Fruit fly (Drosophila melanogaster) whole organism, wandering third instar larva: ENCODE results near the gene CG10562.
A peak's percentile ranks its signal among the peaks of the same experiment; 100 is the strongest.

ENCODE experiments used
- Hnf4 ChIP-seq: fragments of 200-800 bp; sonication (Bioruptor generic); optimal IDR thresholded peaks from 2 replicates; lab custom pipeline; 2016; ENCODE audit warnings: missing biosample characterization, mild to moderate bottlenecking, missing genetic modification characterization
- Hr78 ChIP-seq: fragments of >200 bp; optimal IDR thresholded peaks from 2 replicates; lab custom pipeline; 2017; ENCODE audit warnings: missing biosample characterization, missing genetic modification characterization
- Myc ChIP-seq: fragments of >200 bp; optimal IDR thresholded peaks from 2 replicates; lab custom pipeline; 2017
- N ChIP-seq: fragments of >200 bp; optimal IDR thresholded peaks from 2 replicates; lab custom pipeline; 2018; ENCODE audit warnings: missing biosample characterization, missing external identifiers, missing genetic modification characterization
- OdsH ChIP-seq: fragments of 200-800 bp; sonication (Bioruptor generic); optimal IDR thresholded peaks from 2 replicates; lab custom pipeline; 2016; ENCODE audit warnings: missing biosample characterization, mild to moderate bottlenecking, missing genetic modification characterization
- Rel ChIP-seq, 2 experiments: fragments of 200-800 bp; sonication (Bioruptor generic) in 1 of 2; optimal IDR thresholded peaks; 2 replicates in 1 of 2; 3 replicates in 1 of 2; lab custom pipeline; 2016 to 2019; ENCODE audit warnings: mild to moderate bottlenecking in 2 of 2, missing biosample characterization in 2 of 2, missing genetic modification characterization in 2 of 2, moderate library complexity in 1 of 2
- Vsx2 ChIP-seq: fragments of 200-300, 225-300 bp; sonication (Bioruptor generic); optimal IDR thresholded peaks from 2 replicates; lab custom pipeline; 2018; ENCODE audit warnings: missing biosample characterization, missing genetic modification characterization; ENCODE audit not compliant: partially characterized antibody
- dsf ChIP-seq: sonication (Bioruptor generic); optimal IDR thresholded peaks from 2 replicates; lab custom pipeline; 2016; ENCODE audit warnings: missing biosample characterization, missing genetic modification characterization, borderline replicate concordance
- ey ChIP-seq: fragments of 200-800 bp; sonication (Bioruptor generic); optimal IDR thresholded peaks from 2 replicates; lab custom pipeline; 2016; ENCODE audit warnings: missing biosample characterization, missing genetic modification characterization
- foxo ChIP-seq, 2 experiments: fragments of 200-800 bp; sonication (Bioruptor generic); optimal IDR thresholded peaks; 2 replicates in 1 of 2; 3 replicates in 1 of 2; lab custom pipeline; 2016 to 2017; ENCODE audit warnings: missing biosample characterization in 2 of 2, missing genetic modification characterization in 2 of 2
- h ChIP-seq: fragments of 200-800 bp; sonication (Bioruptor generic); optimal IDR thresholded peaks from 3 replicates; lab custom pipeline; 2016; ENCODE audit warnings: missing biosample characterization, mild to moderate bottlenecking, missing genetic modification characterization
- jim ChIP-seq: fragments of 175-275, 200-325 bp; sonication (Bioruptor generic); optimal IDR thresholded peaks from 2 replicates; lab custom pipeline; 2016; ENCODE audit warnings: missing biosample characterization, mild to moderate bottlenecking, missing genetic modification characterization
- pan ChIP-seq: fragments of >200 bp; optimal IDR thresholded peaks from 2 replicates; lab custom pipeline; 2017

dm6 chr3R:25329079-25329478, 6.5 kb upstream of the CG10562 start, which contains the start of gene CHKov1:
- no peak for TF ChIP-seq Hr78 (GFP tag; lab: Kevin White, UChicago)
- peak; percentile 31 for TF ChIP-seq Rel (GFP tag; optimal IDR thresholded peaks at IDR 0.05; lab: Kevin White, UChicago)
- peak; percentile 84 for TF ChIP-seq Rel (tag; optimal IDR thresholded peaks at IDR 0.05; lab: Kevin White, UChicago)
- TF ChIP-seq h (GFP tag; lab: Kevin White, UChicago) = no peak
- no peak for TF ChIP-seq jim (GFP tag; lab: Kevin White, UChicago)
- TF ChIP-seq Myc = no peak
- no peak for TF ChIP-seq foxo (GFP tag; optimal IDR thresholded peaks at IDR 0.05; lab: Kevin White, UChicago)
- TF ChIP-seq Vsx2 = peak; percentile 14
- no peak for TF ChIP-seq N (GFP tag; lab: Kevin White, UChicago)
- no peak for TF ChIP-seq ey
- TF ChIP-seq dsf (GFP tag; lab: Kevin White, UChicago) = no peak
- TF ChIP-seq pan (lab: Kevin White, UChicago) = no peak
- TF ChIP-seq OdsH = peak; percentile 42
- TF ChIP-seq Hnf4 (GFP tag; lab: Kevin White, UChicago) = no peak
